Worm (Caenorhabditis elegans) whole organism, late embryonic: Measurements from ENCODE around the gene M163.11.
"Not testable (repeated sequence)": the region's sequence is repeated elsewhere in the genome, so short reads cannot be mapped to it uniquely, and the experiment has no call there.

Experiments used
- C08G9.2 ChIP-seq: sonication (generic microtip); optimal IDR thresholded peaks from 2 replicates; lab custom pipeline; 2016; ENCODE audit warnings: mild to moderate bottlenecking, missing genetic modification characterization, moderate library complexity, missing compliant biosample characterization
- K09A11.1 ChIP-seq: sonication (generic microtip); optimal IDR thresholded peaks from 2 replicates; lab custom pipeline; 2017; ENCODE audit warnings: antibody characterized with exemption, mild to moderate bottlenecking, missing genetic modification characterization, missing compliant biosample characterization; ENCODE audit not compliant: insufficient read depth
- T23F11.4 ChIP-seq: fragments of 200-800 bp; sonication (Bioruptor generic); optimal IDR thresholded peaks from 2 replicates; lab custom pipeline; 2018; ENCODE audit warnings: mild to moderate bottlenecking, missing genetic modification characterization, missing compliant biosample characterization
- ceh-14 ChIP-seq: sonication (generic microtip); optimal IDR thresholded peaks from 2 replicates; lab custom pipeline; 2016; ENCODE audit warnings: missing genotype, missing genetic modification characterization, missing compliant biosample characterization
- ceh-2 ChIP-seq: sonication (generic microtip); optimal IDR thresholded peaks from 2 replicates; lab custom pipeline; 2016; ENCODE audit warnings: missing genotype, missing genetic modification characterization, missing compliant biosample characterization
- ceh-30 ChIP-seq: fragments of 150-350 bp; optimal IDR thresholded peaks from 2 replicates; lab custom pipeline; 2014; ENCODE audit warnings: missing biosample characterization, missing genetic modification characterization
- ceh-34 ChIP-seq: sonication (generic microtip); optimal IDR thresholded peaks from 2 replicates; lab custom pipeline; 2016; ENCODE audit warnings: mild to moderate bottlenecking, missing genetic modification characterization, missing compliant biosample characterization
- ceh-9 ChIP-seq: sonication (generic microtip); optimal IDR thresholded peaks from 2 replicates; lab custom pipeline; 2016; ENCODE audit warnings: mild to moderate bottlenecking, missing genetic modification characterization, inconsistent platforms, missing compliant biosample characterization
- che-1 ChIP-seq: sonication (generic microtip); optimal IDR thresholded peaks from 2 replicates; lab custom pipeline; 2016; ENCODE audit warnings: mild to moderate bottlenecking, missing genetic modification characterization, missing compliant biosample characterization
- dmd-4 ChIP-seq: sonication (generic microtip); optimal IDR thresholded peaks from 2 replicates; lab custom pipeline; 2016; ENCODE audit warnings: borderline replicate concordance, missing genetic modification characterization, missing compliant biosample characterization
- dve-1 ChIP-seq: sonication (generic microtip); optimal IDR thresholded peaks from 2 replicates; lab custom pipeline; 2017; ENCODE audit warnings: antibody characterized with exemption, mild to moderate bottlenecking, missing genetic modification characterization, missing compliant biosample characterization
- fax-1 ChIP-seq: sonication (generic microtip); optimal IDR thresholded peaks from 2 replicates; lab custom pipeline; 2016; ENCODE audit warnings: missing genotype, missing genetic modification characterization, missing compliant biosample characterization
- fkh-10 ChIP-seq: fragments of 150-350 bp; optimal IDR thresholded peaks from 2 replicates; lab custom pipeline; 2014; ENCODE audit warnings: missing biosample characterization, missing genetic modification reagents, missing genetic modification characterization
- fkh-6 ChIP-seq: sonication (generic microtip); optimal IDR thresholded peaks from 2 replicates; lab custom pipeline; 2016; ENCODE audit warnings: missing genetic modification characterization, missing compliant biosample characterization
- gmeb-2 ChIP-seq: sonication (generic microtip); optimal IDR thresholded peaks from 2 replicates; lab custom pipeline; 2016; ENCODE audit warnings: missing genetic modification characterization, inconsistent platforms, missing compliant biosample characterization
- lim-6 ChIP-seq: sonication (generic microtip); optimal IDR thresholded peaks from 2 replicates; lab custom pipeline; 2016; ENCODE audit warnings: missing genetic modification characterization, missing compliant biosample characterization
- npax-4 ChIP-seq: sonication (generic microtip); optimal IDR thresholded peaks from 2 replicates; lab custom pipeline; 2016; ENCODE audit warnings: missing genetic modification characterization, missing compliant biosample characterization
- odd-2 ChIP-seq: sonication (generic microtip); optimal IDR thresholded peaks from 2 replicates; lab custom pipeline; 2017; ENCODE audit warnings: antibody characterized with exemption, mild to moderate bottlenecking, missing genetic modification characterization, missing compliant biosample characterization
- pag-3 ChIP-seq: sonication (generic microtip); optimal IDR thresholded peaks from 2 replicates; lab custom pipeline; 2016; ENCODE audit warnings: missing compliant biosample characterization, missing genetic modification characterization, borderline replicate concordance
- pat-9 ChIP-seq: fragments of 200-800 bp; sonication (Bioruptor generic); optimal IDR thresholded peaks from 2 replicates; lab custom pipeline; 2018; ENCODE audit warnings: mild to moderate bottlenecking, missing genetic modification characterization, moderate library complexity, missing compliant biosample characterization
- pax-1 ChIP-seq: fragments of 150-350 bp; optimal IDR thresholded peaks from 2 replicates; lab custom pipeline; 2014; ENCODE audit warnings: missing biosample characterization, missing genetic modification characterization
- pqm-1 ChIP-seq: sonication (generic microtip); optimal IDR thresholded peaks from 2 replicates; lab custom pipeline; 2016; ENCODE audit warnings: missing genetic modification characterization, missing compliant biosample characterization
- pros-1 ChIP-seq: fragments of 150-350 bp; optimal IDR thresholded peaks from 2 replicates; lab custom pipeline; 2014; ENCODE audit warnings: missing biosample characterization, missing genetic modification reagents, missing genetic modification characterization
- sox-2 ChIP-seq: fragments of 200-800 bp; sonication (Bioruptor generic); IDR thresholded peaks from 2 replicates; pipeline ENCODE4 v1.3.6; 2022; ENCODE audit warnings: missing genetic modification reagents, missing genetic modification characterization, missing compliant biosample characterization
- sox-4 ChIP-seq: sonication (generic microtip); optimal IDR thresholded peaks from 2 replicates; lab custom pipeline; 2017; ENCODE audit warnings: mild to moderate bottlenecking, missing genetic modification characterization, inconsistent platforms, missing compliant biosample characterization
- syd-9 ChIP-seq: sonication (generic microtip); optimal IDR thresholded peaks from 2 replicates; lab custom pipeline; 2016; ENCODE audit warnings: mild to moderate bottlenecking, missing genetic modification characterization, moderate library complexity, missing compliant biosample characterization
- tbx-2 ChIP-seq: sonication (generic microtip); optimal IDR thresholded peaks from 2 replicates; lab custom pipeline; 2016; ENCODE audit warnings: missing genetic modification characterization, missing compliant biosample characterization
- tbx-7 ChIP-seq: sonication (generic microtip); optimal IDR thresholded peaks from 2 replicates; lab custom pipeline; 2016; ENCODE audit warnings: missing genotype, missing genetic modification characterization, missing compliant biosample characterization
- ttx-3 ChIP-seq: sonication (generic microtip); optimal IDR thresholded peaks from 2 replicates; lab custom pipeline; 2016; ENCODE audit warnings: missing genetic modification reagents, missing genetic modification characterization, missing compliant biosample characterization
- unc-42 ChIP-seq: sonication (generic microtip); optimal IDR thresholded peaks from 2 replicates; lab custom pipeline; 2016; ENCODE audit warnings: missing genotype, missing genetic modification characterization, missing compliant biosample characterization
- unc-55 ChIP-seq: sonication (generic microtip); optimal IDR thresholded peaks from 2 replicates; lab custom pipeline; 2017; ENCODE audit warnings: missing biosample characterization, missing genetic modification reagents, missing genetic modification characterization
- ztf-16 ChIP-seq: sonication (generic microtip); optimal IDR thresholded peaks from 2 replicates; lab custom pipeline; 2017; ENCODE audit warnings: missing genetic modification characterization, missing compliant biosample characterization

Gene M163.11

ce11 chrX:14517842-14518241, 38.7 kb downstream of the M163.11 start:
- no peak for TF ChIP-seq che-1 (tag; lab: Kevin White, UChicago)
- TF ChIP-seq T23F11.4 (GFP tag; lab: Kevin White, UChicago): no peak
- no peak for TF ChIP-seq ceh-2 (tag; lab: Kevin White, UChicago)
- TF ChIP-seq fkh-6: no peak
- TF ChIP-seq sox-4 (tag; lab: Kevin White, UChicago): no peak
- TF ChIP-seq pag-3 (tag; lab: Kevin White, UChicago): no peak
- TF ChIP-seq tbx-2 (tag; lab: Kevin White, UChicago): no peak
- TF ChIP-seq gmeb-2 (tag; lab: Kevin White, UChicago): no peak
- TF ChIP-seq, all 69 proteins: peak for 0

DNA sequence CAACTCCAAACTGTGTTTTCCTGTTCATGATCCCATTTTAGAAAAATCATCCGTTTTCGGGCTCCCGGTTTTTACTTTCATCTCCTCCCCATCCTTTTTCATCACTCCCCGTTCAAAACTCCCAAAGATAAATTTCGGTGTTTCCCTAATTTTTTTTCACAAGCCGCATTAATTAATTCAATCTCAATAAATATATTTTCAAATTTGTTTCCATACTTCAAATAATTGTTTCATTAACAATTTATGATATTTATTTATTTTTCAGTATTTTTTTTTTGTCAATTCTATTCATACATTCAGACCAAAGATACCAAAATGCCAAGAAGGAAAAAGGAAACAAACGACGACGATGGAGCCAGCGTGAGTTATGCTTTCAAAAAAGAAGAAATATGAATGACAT, 41.3 kb downstream of the M163.11 start, which contains the start of gene D1025.1:
Gene D1025.1, plus strand, starts transcription at position 301 of the 400 bp plus-strand sequence.
- TF ChIP-seq pqm-1 (tag; lab: Kevin White, UChicago) (no peak), odd-2 (tag; lab: Kevin White, UChicago) (no peak), ceh-34 (tag; lab: Kevin White, UChicago) (no peak), syd-9 (tag; lab: Kevin White, UChicago) (no peak), che-1 (tag; lab: Kevin White, UChicago) (no peak), gmeb-2 (tag; lab: Kevin White, UChicago) (no peak), sox-2 (no peak), lim-6 (tag; lab: Kevin White, UChicago) (no peak), unc-42 (tag; lab: Kevin White, UChicago) (no peak), C08G9.2 (tag; lab: Kevin White, UChicago) (no peak)
- TF ChIP-seq, all 69 proteins: peak for 0

DNA sequence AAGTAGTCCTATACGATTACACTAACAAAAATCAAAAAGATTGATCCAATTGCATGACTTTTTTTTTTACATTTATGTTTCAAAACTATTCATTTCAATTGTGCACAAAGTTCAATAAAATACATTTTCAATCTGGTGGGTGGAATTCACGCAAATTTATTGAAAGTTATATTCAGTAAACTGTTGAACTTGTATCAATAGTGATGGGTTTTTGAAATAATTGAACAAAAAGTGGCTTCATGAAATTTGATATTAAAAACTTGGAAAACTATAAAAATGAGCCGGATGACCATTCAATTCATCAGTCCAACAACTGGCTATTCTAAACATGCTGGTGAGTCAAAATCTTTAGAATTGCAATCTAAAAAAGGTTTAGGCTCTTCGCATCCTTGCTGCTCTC, 44.1 kb downstream of the M163.11 start, which contains the start of gene nspc-16:
Gene nspc-16, plus strand, starts transcription at position 301 of the 400 bp plus-strand sequence.
- TF ChIP-seq syd-9 (tag; lab: Kevin White, UChicago) (no peak), fax-1 (tag; lab: Kevin White, UChicago) (no peak), npax-4 (tag; lab: Kevin White, UChicago) (no peak), ceh-9 (tag; lab: Kevin White, UChicago) (no peak), pros-1 (no peak), fkh-10 (GFP tag; lab: Kevin White, UChicago) (no peak), dve-1 (tag; lab: Kevin White, UChicago) (no peak), pax-1 (no peak), ceh-34 (tag; lab: Kevin White, UChicago) (no peak), unc-42 (tag; lab: Kevin White, UChicago) (no peak), ceh-30 (tag; lab: Kevin White, UChicago) (no peak), lim-6 (tag; lab: Kevin White, UChicago) (no peak), unc-55 (GFP tag; lab: Kevin White, UChicago) (no peak), K09A11.1 (tag; lab: Kevin White, UChicago) (no peak), ttx-3 (tag; lab: Kevin White, UChicago) (no peak), ztf-16 (tag; lab: Kevin White, UChicago) (no peak), tbx-2 (tag; lab: Kevin White, UChicago) (no peak), dmd-4 (tag; lab: Kevin White, UChicago) (no peak), pat-9 (tag; lab: Kevin White, UChicago) (no peak), ceh-14 (tag; lab: Kevin White, UChicago) (no peak)

DNA sequence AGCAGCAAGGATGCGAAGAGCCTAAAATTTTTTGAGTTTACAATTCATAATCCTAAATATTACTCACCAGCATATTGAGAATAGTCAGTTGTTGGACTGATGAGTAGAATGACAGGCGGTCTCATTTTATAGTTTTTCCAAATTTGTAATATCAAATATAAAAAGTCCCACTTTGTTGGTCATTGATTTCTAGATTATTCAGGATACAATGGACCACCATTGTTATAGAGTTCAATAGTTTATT, 45.8 kb downstream of the M163.11 start, which contains the start of gene nspc-17:
Gene nspc-17, minus strand, starts transcription at position 101 of the 244 bp plus-strand sequence.
- not testable (repeated sequence) for TF ChIP-seq pat-9 (tag; lab: Kevin White, UChicago); sox-4 (tag; lab: Kevin White, UChicago); tbx-7
